Worm (Caenorhabditis elegans): ENCODE data around the gene C25H3.10.

C25H3.10 gene

DNA sequence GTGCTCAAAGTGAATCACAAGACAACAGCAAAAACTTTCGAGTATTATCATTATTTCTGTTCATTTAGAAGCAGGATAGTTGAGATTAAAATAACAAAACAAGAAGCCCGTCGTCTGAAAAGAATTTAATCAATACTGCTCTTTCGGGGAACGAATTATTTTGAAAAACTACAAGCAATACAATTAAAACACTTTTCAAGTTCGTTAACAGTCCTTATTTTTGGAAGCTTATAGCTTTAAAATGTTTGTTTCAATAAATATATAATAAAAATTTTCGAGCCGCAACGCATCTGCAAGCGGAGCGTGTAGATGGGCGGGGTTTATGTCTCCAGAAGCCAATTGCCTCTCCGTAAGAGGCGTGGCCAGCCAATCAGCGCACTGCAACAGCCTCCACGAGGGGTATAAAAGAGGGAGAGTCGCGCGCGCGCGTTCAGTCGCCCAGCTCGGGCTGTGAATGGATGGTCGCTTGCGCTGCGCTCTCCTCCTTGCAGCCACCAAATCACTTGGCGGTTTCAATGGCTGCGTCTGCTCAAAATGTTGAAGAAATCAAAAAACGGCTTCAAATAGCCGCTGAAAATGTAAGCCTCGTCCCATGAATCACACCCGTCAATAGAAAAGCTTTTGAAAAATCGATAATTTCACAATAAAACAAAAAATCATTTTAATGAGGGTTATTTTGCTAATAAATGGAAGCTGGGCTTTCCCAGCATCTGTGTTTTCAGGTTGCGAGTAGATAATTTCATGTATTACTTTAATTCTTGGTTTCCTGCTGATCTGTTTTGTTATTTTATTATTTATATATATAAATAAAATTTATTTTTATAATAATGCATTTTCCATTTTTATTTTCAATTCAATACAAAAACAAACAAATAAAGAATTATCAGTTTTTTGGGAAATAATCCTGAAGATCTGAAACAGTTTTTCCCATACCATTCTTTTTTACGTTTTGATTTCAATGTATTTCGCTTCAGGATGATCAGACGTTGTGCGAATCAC lies 37.7 kb downstream of the C25H3.10 start, which contains the start of the genes ift-43 and mdt-26:
Gene ift-43, minus strand, starts transcription at position 51 of the 999 bp plus-strand sequence.
Gene mdt-26, plus strand, starts transcription at position 446 of the 999 bp plus-strand sequence.
- TF ChIP-seq blmp-1 (tag; optimal IDR thresholded peaks at IDR 0.05) (no peak), elt-3 (tag; optimal IDR thresholded peaks at IDR 0.05) (no peak), elt-1 (tag; optimal IDR thresholded peaks at IDR 0.05; ENCODE audit: borderline replicate concordance, insufficient read depth) (no peak), snpc-4 (tag; optimal IDR thresholded peaks at IDR 0.05) (no peak), ceh-39 (tag; optimal IDR thresholded peaks at IDR 0.05) (no peak), unc-120 (tag; optimal IDR thresholded peaks at IDR 0.05; ENCODE audit: poor library complexity, severe bottlenecking) (peak; percentile 74), nhr-76 (tag; optimal IDR thresholded peaks at IDR 0.05) (no peak), zip-8 (tag; optimal IDR thresholded peaks at IDR 0.05) (no peak), mep-1 (tag; optimal IDR thresholded peaks at IDR 0.05) (peak; percentile 42), drap-1 (GFP tag; optimal IDR thresholded peaks at IDR 0.05) (peak; percentile 70), nhr-28 (tag; optimal IDR thresholded peaks at IDR 0.05) (no peak), ham-2 (GFP tag; optimal IDR thresholded peaks at IDR 0.05) (peak; percentile 78), lsy-2 (tag; optimal IDR thresholded peaks at IDR 0.05) (peak; percentile 86), lin-32 (GFP tag; optimal IDR thresholded peaks at IDR 0.05) (no peak), hlh-1 (tag; optimal IDR thresholded peaks at IDR 0.05) (peak; percentile 55), M03D4.4 (tag; optimal IDR thresholded peaks at IDR 0.05) (peak; percentile 67), flh-1 (GFP tag; optimal IDR thresholded peaks at IDR 0.05) (peak; percentile 32), nhr-237 (tag; optimal IDR thresholded peaks at IDR 0.05) (no peak), mls-2 (tag; optimal IDR thresholded peaks at IDR 0.05) (peak; percentile 40), unc-39 (tag; optimal IDR thresholded peaks at IDR 0.05) (no peak), ceh-83 (GFP tag; optimal IDR thresholded peaks at IDR 0.05) (no peak), unc-62 (GFP tag; optimal IDR thresholded peaks at IDR 0.05) (peak; percentile 42), ceh-43 (GFP tag; optimal IDR thresholded peaks at IDR 0.05) (no peak), nhr-2 (tag; optimal IDR thresholded peaks at IDR 0.05) (no peak), cnd-1 (tag; optimal IDR thresholded peaks at IDR 0.05) (peak; percentile 80), ztf-11 (tag; optimal IDR thresholded peaks at IDR 0.05) (peak; percentile 20), ces-1 (GFP tag; optimal IDR thresholded peaks at IDR 0.05) (peak; percentile 36), nhr-12 (tag; optimal IDR thresholded peaks at IDR 0.05) (no peak), tbx-8 (GFP tag; optimal IDR thresholded peaks at IDR 0.05) (no peak), lin-13 (tag; optimal IDR thresholded peaks at IDR 0.05) (peak; percentile 73), bed-3 (GFP tag; optimal IDR thresholded peaks at IDR 0.05) (no peak), pha-4 (tag; optimal IDR thresholded peaks at IDR 0.05) (peak; percentile 53), mab-5 (tag; optimal IDR thresholded peaks at IDR 0.05) (peak; percentile 48), sem-2 (GFP tag; optimal IDR thresholded peaks at IDR 0.05) (no peak), sptf-1 (tag; optimal IDR thresholded peaks at IDR 0.05) (peak; percentile 85)

DNA sequence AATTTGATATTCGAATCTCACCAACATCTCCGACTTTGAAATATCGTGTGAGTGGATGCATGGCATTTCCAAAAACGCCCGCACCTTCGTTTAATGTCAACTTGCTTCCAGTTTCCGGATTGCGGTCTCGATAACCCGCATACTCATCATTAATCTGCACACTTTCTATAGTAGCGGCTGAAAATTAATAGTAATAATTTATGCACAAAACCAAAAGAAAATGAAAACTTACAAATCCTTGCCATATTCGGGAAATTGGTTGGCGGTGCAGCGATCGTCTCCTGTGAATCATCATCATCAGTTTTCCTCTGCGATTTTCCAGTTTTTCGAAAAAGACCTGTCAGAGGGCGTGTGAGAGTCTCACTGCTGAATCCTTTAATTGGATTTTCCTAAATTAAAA lies 38.6 kb downstream of the C25H3.10 start:
- TF ChIP-seq pha-4 (tag; optimal IDR thresholded peaks at IDR 0.05) = no peak
- no peak for TF ChIP-seq zip-8 (tag; optimal IDR thresholded peaks at IDR 0.05)
- no peak for TF ChIP-seq nhr-237 (tag; optimal IDR thresholded peaks at IDR 0.05)
- no peak for TF ChIP-seq snpc-4 (tag; optimal IDR thresholded peaks at IDR 0.05)
- no peak for TF ChIP-seq lin-13 (tag; optimal IDR thresholded peaks at IDR 0.05)
- no peak for TF ChIP-seq flh-1 (GFP tag; optimal IDR thresholded peaks at IDR 0.05)
- TF ChIP-seq nhr-28 (tag; optimal IDR thresholded peaks at IDR 0.05) = no peak
- no peak for TF ChIP-seq elt-3 (tag; optimal IDR thresholded peaks at IDR 0.05)
- TF ChIP-seq cnd-1 (tag; optimal IDR thresholded peaks at IDR 0.05) = no peak
- no peak for TF ChIP-seq unc-120 (tag; optimal IDR thresholded peaks at IDR 0.05; ENCODE audit: poor library complexity, severe bottlenecking)
- no peak for TF ChIP-seq elt-1 (tag; optimal IDR thresholded peaks at IDR 0.05; ENCODE audit: borderline replicate concordance, insufficient read depth)
- TF ChIP-seq blmp-1 (tag; optimal IDR thresholded peaks at IDR 0.05) = no peak
- no peak for TF ChIP-seq unc-62 (GFP tag; optimal IDR thresholded peaks at IDR 0.05)
- no peak for TF ChIP-seq bed-3 (GFP tag; optimal IDR thresholded peaks at IDR 0.05)
- no peak for TF ChIP-seq ces-1 (GFP tag; optimal IDR thresholded peaks at IDR 0.05)
- no peak for TF ChIP-seq nhr-76 (tag; optimal IDR thresholded peaks at IDR 0.05)

All from whole organism, mixed stage, embryonic.